Worm (Caenorhabditis elegans) whole organism, L2 larva: ENCODE measurements around the gene D1005.10.

Experiments
- egl-27 ChIP-seq: sonication (generic microtip); optimal IDR thresholded peaks from 3 replicates; lab custom pipeline; 2017; ENCODE audit warnings: missing biosample characterization, missing genetic modification reagents, missing genetic modification characterization
- elt-3 ChIP-seq: sonication (generic microtip); optimal IDR thresholded peaks from 2 replicates; lab custom pipeline; 2017; ENCODE audit warnings: missing biosample characterization, missing genetic modification characterization
- lin-39 ChIP-seq: fragments of 150-350 bp; optimal IDR thresholded peaks from 2 replicates; lab custom pipeline; 2014; ENCODE audit warnings: missing biosample characterization, missing genetic modification reagents, missing genetic modification characterization
- nhr-237 ChIP-seq: fragments of 150-350 bp; optimal IDR thresholded peaks from 2 replicates; lab custom pipeline; 2014; ENCODE audit warnings: missing biosample characterization, missing genetic modification characterization
- unc-55 ChIP-seq: fragments of 150-350 bp; sonication (generic microtip); optimal IDR thresholded peaks from 3 replicates; lab custom pipeline; 2014; ENCODE audit warnings: missing biosample characterization, missing genetic modification reagents, missing genetic modification characterization

- no peak for TF ChIP-seq egl-27 (tag; lab: Kevin White, UChicago)
- no peak for TF ChIP-seq unc-55
- TF ChIP-seq nhr-237 = no peak
- TF ChIP-seq lin-39 (tag; lab: Kevin White, UChicago) = no peak
- no peak for TF ChIP-seq elt-3 (tag; lab: Kevin White, UChicago)
These were observed 39.7 kb upstream of the D1005.10 start for ce11 chrX:1525511-1526172.
